Worm (Caenorhabditis elegans) whole organism, L4/young adult: ENCODE measurements around the gene F14H3.12.

Source experiments
- W03F9.2 ChIP-seq: fragments of 150-350 bp; optimal IDR thresholded peaks from 2 replicates; lab custom pipeline; 2014; ENCODE audit warnings: missing biosample characterization, missing genetic modification characterization
- dao-5 ChIP-seq: sonication (generic microtip); optimal IDR thresholded peaks from 2 replicates; lab custom pipeline; 2016; ENCODE audit warnings: missing genotype, missing genetic modification characterization, moderate library complexity, missing compliant biosample characterization
- him-1 ChIP-seq: sonication (generic microtip); optimal IDR thresholded peaks from 2 replicates; lab custom pipeline; 2016; ENCODE audit warnings: missing genotype, missing genetic modification reagents, missing genetic modification characterization, missing compliant biosample characterization

DNA sequence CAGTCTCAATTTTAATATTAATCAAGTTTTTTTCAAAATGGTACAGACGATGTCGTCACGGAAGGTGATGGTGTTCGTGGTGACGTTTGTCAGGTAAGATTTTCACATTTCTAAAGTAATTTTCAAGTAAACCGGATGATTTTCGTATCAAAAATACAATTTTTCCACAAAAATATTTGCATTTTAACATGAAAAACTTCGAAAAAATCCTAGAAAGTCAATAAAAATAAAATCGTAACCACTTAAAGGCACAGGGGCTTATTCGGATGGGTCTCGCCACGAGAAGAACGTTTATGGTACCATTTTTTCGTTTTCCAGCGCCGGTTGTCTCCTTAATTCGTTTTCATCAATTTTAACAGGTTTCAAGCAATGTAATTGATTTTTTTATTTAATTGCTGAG lies 50.8 kb downstream of the F14H3.12 start, which contains the start of gene T10C6.6:
- TF ChIP-seq W03F9.2 (tag; lab: Kevin White, UChicago) (no peak), him-1 (no peak), dao-5 (tag; lab: Kevin White, UChicago) (no peak)
